Worm (Caenorhabditis elegans) whole organism, L3 larva: ENCODE data around the gene oac-2.

Source experiments
- ama-1 ChIP-seq: fragments of 150-350 bp; optimal IDR thresholded peaks from 2 replicates; lab custom pipeline; 2018
- ceh-28 ChIP-seq: fragments of 150-350 bp; optimal IDR thresholded peaks from 2 replicates; lab custom pipeline; 2014; ENCODE audit warnings: missing biosample characterization, missing genetic modification reagents, missing genetic modification characterization
- ceh-9 ChIP-seq: sonication (generic microtip); optimal IDR thresholded peaks from 2 replicates; lab custom pipeline; 2018; ENCODE audit warnings: missing biosample characterization, missing genetic modification characterization
- egl-27 ChIP-seq: sonication (generic microtip); optimal IDR thresholded peaks from 4 replicates; lab custom pipeline; 2017; ENCODE audit warnings: missing biosample characterization, missing genetic modification reagents, missing genetic modification characterization
- egl-5 ChIP-seq: fragments of 150-350 bp; optimal IDR thresholded peaks from 2 replicates; lab custom pipeline; 2017; ENCODE audit warnings: missing biosample characterization, missing genetic modification reagents, missing genetic modification characterization, inconsistent platforms
- elt-1 ChIP-seq: fragments of 150-350 bp; optimal IDR thresholded peaks from 2 replicates; lab custom pipeline; 2014; ENCODE audit warnings: missing biosample characterization, missing genetic modification characterization
- elt-2 ChIP-seq: sonication (generic microtip); optimal IDR thresholded peaks from 2 replicates; lab custom pipeline; 2016; ENCODE audit warnings: missing genetic modification reagents, mild to moderate bottlenecking, missing genetic modification characterization, missing compliant biosample characterization
- fos-1 ChIP-seq: fragments of 150-350 bp; optimal IDR thresholded peaks from 2 replicates; lab custom pipeline; 2014; ENCODE audit warnings: missing biosample characterization, missing genetic modification characterization
- jun-1 ChIP-seq: fragments of 150-350 bp; optimal IDR thresholded peaks from 2 replicates; lab custom pipeline; 2014; ENCODE audit warnings: missing biosample characterization, missing genetic modification reagents, missing genetic modification characterization
- lin-15B ChIP-seq: fragments of 150-350 bp; optimal IDR thresholded peaks from 2 replicates; lab custom pipeline; 2014; ENCODE audit warnings: missing biosample characterization, missing genetic modification characterization
- lin-39 ChIP-seq: fragments of 150-350 bp; optimal IDR thresholded peaks from 2 replicates; lab custom pipeline; 2018; ENCODE audit warnings: missing biosample characterization, missing genetic modification reagents, missing genetic modification characterization
- lsy-12 ChIP-seq: sonication (generic microtip); optimal IDR thresholded peaks from 2 replicates; lab custom pipeline; 2016; ENCODE audit warnings: mild to moderate bottlenecking, missing genetic modification characterization, missing compliant biosample characterization
- mml-1 ChIP-seq: fragments of 150-350 bp; sonication (generic microtip); optimal IDR thresholded peaks from 3 replicates; lab custom pipeline; 2014; ENCODE audit warnings: missing biosample characterization, missing genetic modification characterization
- nfya-1 ChIP-seq: sonication (generic microtip); optimal IDR thresholded peaks from 2 replicates; lab custom pipeline; 2017; ENCODE audit warnings: missing genetic modification characterization, mild to moderate bottlenecking, missing compliant biosample characterization, antibody characterized with exemption, moderate library complexity; ENCODE audit not compliant: insufficient read depth
- nhr-11 ChIP-seq: fragments of 150-350 bp; optimal IDR thresholded peaks from 2 replicates; lab custom pipeline; 2014; ENCODE audit warnings: missing biosample characterization, missing genetic modification characterization
- nhr-12 ChIP-seq: fragments of 150-350 bp; optimal IDR thresholded peaks from 2 replicates; lab custom pipeline; 2014; ENCODE audit warnings: missing biosample characterization, missing genetic modification characterization
- nhr-237 ChIP-seq: fragments of 150-350 bp; optimal IDR thresholded peaks from 2 replicates; lab custom pipeline; 2014; ENCODE audit warnings: missing biosample characterization, missing genetic modification characterization
- nhr-25 ChIP-seq: sonication (generic microtip); optimal IDR thresholded peaks from 2 replicates; lab custom pipeline; 2017; ENCODE audit warnings: missing biosample characterization, missing genetic modification characterization
- nhr-28 ChIP-seq: fragments of 150-350 bp; optimal IDR thresholded peaks from 2 replicates; lab custom pipeline; 2014; ENCODE audit warnings: missing biosample characterization, missing genetic modification characterization
- nhr-43 ChIP-seq: sonication (generic microtip); optimal IDR thresholded peaks from 2 replicates; lab custom pipeline; 2016; ENCODE audit warnings: mild to moderate bottlenecking, missing genetic modification characterization, missing compliant biosample characterization; ENCODE audit not compliant: poor library complexity, severe bottlenecking
- nhr-76 ChIP-seq: fragments of 150-350 bp; sonication (generic microtip); optimal IDR thresholded peaks from 5 replicates; lab custom pipeline; 2014; ENCODE audit warnings: missing biosample characterization, missing genetic modification characterization
- nhr-77 ChIP-seq: fragments of 150-350 bp; optimal IDR thresholded peaks from 2 replicates; lab custom pipeline; 2014; ENCODE audit warnings: missing biosample characterization, missing genetic modification characterization
- pha-4 ChIP-seq: fragments of 150-350 bp; optimal IDR thresholded peaks from 2 replicates; lab custom pipeline; 2014; ENCODE audit warnings: missing biosample characterization, missing genetic modification reagents, missing genetic modification characterization
- pqm-1 ChIP-seq: fragments of 150-350 bp; optimal IDR thresholded peaks from 2 replicates; lab custom pipeline; 2017; ENCODE audit warnings: missing biosample characterization, missing genetic modification characterization, inconsistent platforms
- skn-1 ChIP-seq: fragments of 150-350 bp; optimal IDR thresholded peaks from 2 replicates; lab custom pipeline; 2014; ENCODE audit warnings: missing biosample characterization, missing genetic modification characterization
- snpc-4 ChIP-seq: fragments of 150-350 bp; optimal IDR thresholded peaks from 2 replicates; lab custom pipeline; 2014; ENCODE audit warnings: missing biosample characterization, missing genetic modification characterization
- unc-39 ChIP-seq: sonication (generic microtip); optimal IDR thresholded peaks from 4 replicates; lab custom pipeline; 2017; ENCODE audit warnings: missing biosample characterization, missing genetic modification characterization
- unc-62 ChIP-seq: fragments of 150-350 bp; sonication (generic microtip); optimal IDR thresholded peaks from 4 replicates; lab custom pipeline; 2014; ENCODE audit warnings: missing biosample characterization, missing genetic modification reagents, missing genetic modification characterization
- ztf-11 ChIP-seq: fragments of 150-350 bp; optimal IDR thresholded peaks from 2 replicates; lab custom pipeline; 2014; ENCODE audit warnings: missing biosample characterization, missing genetic modification characterization
- ztf-4 ChIP-seq: fragments of 150-350 bp; optimal IDR thresholded peaks from 2 replicates; lab custom pipeline; 2014; ENCODE audit warnings: missing biosample characterization, missing genetic modification characterization

oac-2 gene

DNA sequence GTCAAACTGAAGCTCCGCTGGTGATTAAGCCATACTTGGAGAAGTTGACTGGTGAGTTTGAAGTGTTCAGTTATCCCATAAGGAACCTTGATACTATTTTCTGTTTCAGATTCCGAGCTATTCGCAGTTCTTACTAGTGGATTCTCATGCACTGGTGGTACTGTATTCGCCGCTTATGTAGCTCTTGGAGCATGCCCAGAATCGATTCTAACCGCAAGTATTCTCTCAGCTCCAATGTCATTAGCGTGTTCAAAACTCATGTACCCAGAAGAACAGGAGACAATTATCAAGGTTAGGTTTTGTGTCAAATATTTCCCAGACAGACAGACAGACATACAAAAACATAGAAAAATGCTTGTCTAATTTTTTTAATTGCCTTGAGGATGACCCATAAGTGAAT is 10.0 kb downstream of the oac-2 start:
- TF ChIP-seq skn-1 (tag; lab: Kevin White, UChicago) (no peak), nhr-11 (tag; lab: Kevin White, UChicago) (no peak), ztf-4 (tag; lab: Kevin White, UChicago) (no peak), mml-1 (tag; lab: Kevin White, UChicago) (no peak)

DNA sequence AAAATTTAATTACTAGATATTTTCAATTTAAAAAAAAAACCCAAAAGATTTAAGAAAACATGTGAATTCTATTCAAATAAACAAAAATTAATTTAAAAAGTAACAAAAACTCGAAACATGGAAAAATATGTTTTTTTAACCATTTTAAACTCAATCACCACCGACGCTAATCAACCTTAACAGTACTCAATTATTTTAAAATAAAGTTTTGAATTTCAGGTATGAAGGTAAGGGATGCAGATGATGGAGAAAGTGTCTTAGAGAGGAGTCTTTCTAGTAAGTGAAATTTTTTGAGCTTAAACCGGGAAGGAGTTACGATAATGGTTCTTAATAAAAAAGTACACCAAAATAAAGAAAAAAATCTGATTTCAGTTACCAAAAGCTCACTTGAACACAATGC is 11.4 kb downstream of the oac-2 start, which contains the start of gene slc-28.1:
TSS of gene slc-28.1 (plus strand) at position 301 of the 400 bp plus-strand sequence.
- TF ChIP-seq ceh-28 (tag; lab: Kevin White, UChicago) (no peak), ztf-11 (tag; lab: Kevin White, UChicago) (no peak), fos-1 (tag; lab: Kevin White, UChicago) (no peak), lin-39 (tag; lab: Kevin White, UChicago) (no peak), ama-1 (lab: Kevin White, UChicago) (no peak), elt-2 (tag; lab: Kevin White, UChicago) (no peak), nhr-25 (tag; lab: Kevin White, UChicago) (no peak), jun-1 (tag; lab: Kevin White, UChicago) (no peak), nhr-77 (tag; lab: Kevin White, UChicago) (no peak), pha-4 (tag; lab: Kevin White, UChicago) (no peak), nhr-43 (tag; lab: Kevin White, UChicago) (no peak), ztf-4 (tag; lab: Kevin White, UChicago) (no peak), unc-62 (GFP tag; lab: Kevin White, UChicago) (no peak), elt-1 (tag; lab: Kevin White, UChicago) (no peak), nfya-1 (tag; lab: Kevin White, UChicago) (no peak), nhr-11 (tag; lab: Kevin White, UChicago) (no peak), pqm-1 (no peak)

DNA sequence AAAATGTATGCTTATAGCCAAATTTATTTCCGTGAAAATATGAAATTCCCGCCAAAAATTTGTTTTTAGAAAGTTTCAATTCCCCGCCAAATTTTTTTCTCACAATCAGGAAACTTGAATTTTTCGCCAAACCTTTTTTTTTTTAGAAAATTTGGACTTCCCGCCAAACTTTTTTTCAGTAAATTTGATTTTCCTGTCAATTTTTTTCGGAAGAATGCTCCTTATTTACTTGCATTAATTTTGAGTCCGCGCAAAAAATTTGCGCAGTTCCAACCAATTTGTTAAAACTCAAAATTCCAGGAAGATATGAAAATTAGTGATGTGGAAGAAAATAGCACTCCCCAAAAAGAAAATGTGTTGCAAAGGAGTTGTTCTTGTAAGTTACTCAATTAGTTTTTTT is 15.0 kb downstream of the oac-2 start, which contains the start of gene slc-28.2:
TSS of gene slc-28.2 (plus strand) at position 301 of the 400 bp plus-strand sequence.
- TF ChIP-seq egl-27 (tag; lab: Kevin White, UChicago) (no peak), elt-1 (tag; lab: Kevin White, UChicago) (no peak), lin-39 (tag; lab: Kevin White, UChicago) (no peak), skn-1 (tag; lab: Kevin White, UChicago) (no peak), unc-39 (tag; lab: Kevin White, UChicago) (no peak), mml-1 (tag; lab: Kevin White, UChicago) (no peak), nhr-12 (tag; lab: Kevin White, UChicago) (no peak), egl-5 (tag; lab: Kevin White, UChicago) (no peak), snpc-4 (tag; lab: Kevin White, UChicago) (no peak), nhr-77 (tag; lab: Kevin White, UChicago) (no peak), ceh-9 (tag; lab: Kevin White, UChicago) (no peak), nhr-76 (tag; lab: Kevin White, UChicago) (no peak)

DNA sequence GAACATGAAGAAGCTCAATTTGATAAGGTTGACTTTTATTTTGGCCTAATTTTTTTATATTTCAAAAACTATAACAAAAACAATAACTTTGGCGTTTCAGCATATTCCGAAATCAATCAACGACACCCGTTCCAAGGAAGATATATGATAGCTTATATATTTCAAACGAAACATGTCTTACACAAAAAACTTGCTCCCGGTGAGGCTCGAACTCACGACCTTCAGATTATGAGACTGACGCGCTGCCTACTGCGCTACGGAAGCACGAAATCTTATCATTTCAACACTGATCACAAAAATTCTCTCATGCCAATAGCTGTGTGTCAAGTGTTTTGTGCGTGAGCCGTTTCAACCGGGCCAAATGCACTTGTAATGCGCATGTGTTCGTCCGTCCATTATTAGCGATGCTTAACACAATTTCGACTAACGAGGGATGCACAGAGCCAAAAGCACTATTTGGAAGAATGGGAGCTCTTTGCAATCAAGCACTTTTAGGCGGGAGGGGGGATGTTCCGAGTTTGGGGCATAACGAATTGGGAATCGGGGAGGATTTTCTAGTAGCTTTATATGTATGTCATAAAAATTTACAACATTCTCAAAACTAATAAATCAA is 19.7 kb downstream of the oac-2 start:
- TF ChIP-seq lin-15B (tag; lab: Kevin White, UChicago), result no peak
- TF ChIP-seq nfya-1 (tag; lab: Kevin White, UChicago), result no peak
- TF ChIP-seq snpc-4 (tag; lab: Kevin White, UChicago), result no peak
- TF ChIP-seq pqm-1, result no peak
- no peak for TF ChIP-seq elt-1 (tag; lab: Kevin White, UChicago)
- TF ChIP-seq mml-1 (tag; lab: Kevin White, UChicago), result no peak
- no peak for TF ChIP-seq elt-2 (tag; lab: Kevin White, UChicago)
- no peak for TF ChIP-seq unc-62 (GFP tag; lab: Kevin White, UChicago)
- TF ChIP-seq lin-39 (tag; lab: Kevin White, UChicago), result no peak
- no peak for TF ChIP-seq nhr-28 (tag; lab: Kevin White, UChicago)
- TF ChIP-seq nhr-77 (tag; lab: Kevin White, UChicago), result no peak
- no peak for TF ChIP-seq nhr-43 (tag; lab: Kevin White, UChicago)
- no peak for TF ChIP-seq lsy-12 (tag; lab: Kevin White, UChicago)
- no peak for TF ChIP-seq nhr-25 (tag; lab: Kevin White, UChicago)

DNA sequence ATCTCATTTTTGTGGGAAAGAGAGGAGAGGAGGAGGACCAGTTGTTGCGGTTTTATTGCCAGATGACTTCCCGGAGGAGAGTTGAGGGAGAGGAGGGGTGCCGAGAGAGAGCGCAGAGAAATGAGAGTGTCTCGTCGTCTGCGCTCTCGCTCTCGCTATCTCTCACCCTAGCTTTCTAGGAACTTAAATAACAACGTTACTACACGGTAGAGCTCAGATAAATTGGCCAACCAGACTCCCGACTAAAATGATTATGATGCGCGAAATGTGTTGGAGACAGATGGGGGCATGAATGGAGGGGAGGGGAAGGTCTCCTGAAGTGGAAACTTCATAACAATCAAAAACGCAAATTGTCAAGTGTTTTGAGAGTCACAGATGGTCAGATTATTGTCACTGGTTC is 20.3 kb downstream of the oac-2 start:
- TF ChIP-seq lin-39 (tag; lab: Kevin White, UChicago) (peak; percentile 22), nhr-237 (tag; lab: Kevin White, UChicago) (no peak)
- TF ChIP-seq, all 47 proteins: peak for 1
